Fruit fly (Drosophila melanogaster) S2 (cell line): Measurements from ENCODE around the gene Rh5.

Source experiments
- CG8478 ChIP-seq: fragments of >200 bp; optimal IDR thresholded peaks from 2 replicates; lab custom pipeline; 2018
- CTCF ChIP-seq, 2 experiments: fragments of >200 bp; optimal IDR thresholded peaks; 2 replicates each; lab custom pipeline; 2018

- TF ChIP-seq CG8478 (lab: Kevin White, UChicago), result no peak
- TF ChIP-seq CTCF (optimal IDR thresholded peaks at IDR 0.05; lab: Kevin White, UChicago), result no peak
These were observed 5.9 kb upstream of the Rh5 start, which contains the start of gene Hacd1 for dm6 chr2L:12002051-12002450.
